Worm (Caenorhabditis elegans) whole organism, L3 larva: ENCODE measurements around the gene C55A6.1.
A peak's percentile ranks its signal among the peaks of the same experiment; 100 is the strongest.

Source experiments
- R02D3.7 ChIP-seq: fragments of 150-350 bp; optimal IDR thresholded peaks from 2 replicates; lab custom pipeline; 2014; ENCODE audit warnings: missing biosample characterization, missing genetic modification characterization
- aly-2 ChIP-seq: fragments of 150-350 bp; optimal IDR thresholded peaks from 2 replicates; lab custom pipeline; 2014; ENCODE audit warnings: missing biosample characterization, missing genetic modification characterization
- ama-1 ChIP-seq: fragments of 150-350 bp; optimal IDR thresholded peaks from 2 replicates; lab custom pipeline; 2018
- ceh-82 ChIP-seq: fragments of 150-350 bp; optimal IDR thresholded peaks from 2 replicates; lab custom pipeline; 2014; ENCODE audit warnings: missing biosample characterization, missing genetic modification characterization
- ceh-9 ChIP-seq: sonication (generic microtip); optimal IDR thresholded peaks from 2 replicates; lab custom pipeline; 2018; ENCODE audit warnings: missing biosample characterization, missing genetic modification characterization
- daf-12 ChIP-seq: fragments of 150-350 bp; optimal IDR thresholded peaks from 2 replicates; lab custom pipeline; 2014; ENCODE audit warnings: missing biosample characterization, missing genetic modification reagents, missing genetic modification characterization
- egl-27 ChIP-seq: sonication (generic microtip); optimal IDR thresholded peaks from 4 replicates; lab custom pipeline; 2017; ENCODE audit warnings: missing biosample characterization, missing genetic modification reagents, missing genetic modification characterization
- egl-5 ChIP-seq: fragments of 150-350 bp; optimal IDR thresholded peaks from 2 replicates; lab custom pipeline; 2017; ENCODE audit warnings: missing biosample characterization, missing genetic modification reagents, missing genetic modification characterization, inconsistent platforms
- elt-1 ChIP-seq: fragments of 150-350 bp; optimal IDR thresholded peaks from 2 replicates; lab custom pipeline; 2014; ENCODE audit warnings: missing biosample characterization, missing genetic modification characterization
- elt-2 ChIP-seq: sonication (generic microtip); optimal IDR thresholded peaks from 2 replicates; lab custom pipeline; 2016; ENCODE audit warnings: missing genetic modification reagents, mild to moderate bottlenecking, missing genetic modification characterization, missing compliant biosample characterization
- elt-3 ChIP-seq, 3 experiments: fragments of 150-350 bp in 1 of 3; sonication (generic microtip) in 2 of 3; optimal IDR thresholded peaks; 2 replicates in 2 of 3; 4 replicates in 1 of 3; lab custom pipeline; 2014 to 2017; ENCODE audit warnings: missing biosample characterization in 3 of 3, missing genetic modification characterization in 3 of 3
- eor-1 ChIP-seq, 2 experiments: fragments of 150-350 bp; optimal IDR thresholded peaks; 2 replicates each; lab custom pipeline; 2014 to 2018; ENCODE audit warnings: missing biosample characterization in 2 of 2, missing genetic modification characterization in 2 of 2
- fkh-10 ChIP-seq: sonication (generic microtip); optimal IDR thresholded peaks from 2 replicates; lab custom pipeline; 2017; ENCODE audit warnings: missing biosample characterization, missing genetic modification reagents, missing genetic modification characterization
- fkh-2 ChIP-seq: fragments of 150-350 bp; optimal IDR thresholded peaks from 2 replicates; lab custom pipeline; 2014; ENCODE audit warnings: missing biosample characterization, missing genetic modification reagents, missing genetic modification characterization
- fos-1 ChIP-seq: fragments of 150-350 bp; optimal IDR thresholded peaks from 2 replicates; lab custom pipeline; 2014; ENCODE audit warnings: missing biosample characterization, missing genetic modification characterization
- hmg-11 ChIP-seq: sonication (generic microtip); optimal IDR thresholded peaks from 2 replicates; lab custom pipeline; 2016; ENCODE audit warnings: missing genetic modification characterization, missing compliant biosample characterization
- jun-1 ChIP-seq: fragments of 150-350 bp; optimal IDR thresholded peaks from 2 replicates; lab custom pipeline; 2014; ENCODE audit warnings: missing biosample characterization, missing genetic modification reagents, missing genetic modification characterization
- lin-15B ChIP-seq: fragments of 150-350 bp; optimal IDR thresholded peaks from 2 replicates; lab custom pipeline; 2014; ENCODE audit warnings: missing biosample characterization, missing genetic modification characterization
- lin-39 ChIP-seq: fragments of 150-350 bp; optimal IDR thresholded peaks from 2 replicates; lab custom pipeline; 2018; ENCODE audit warnings: missing biosample characterization, missing genetic modification reagents, missing genetic modification characterization
- lsy-12 ChIP-seq: sonication (generic microtip); optimal IDR thresholded peaks from 2 replicates; lab custom pipeline; 2016; ENCODE audit warnings: mild to moderate bottlenecking, missing genetic modification characterization, missing compliant biosample characterization
- mdl-1 ChIP-seq: fragments of 150-350 bp; optimal IDR thresholded peaks from 2 replicates; lab custom pipeline; 2014; ENCODE audit warnings: missing biosample characterization, missing genetic modification characterization
- mml-1 ChIP-seq: fragments of 150-350 bp; sonication (generic microtip); optimal IDR thresholded peaks from 3 replicates; lab custom pipeline; 2014; ENCODE audit warnings: missing biosample characterization, missing genetic modification characterization
- nhr-11 ChIP-seq: fragments of 150-350 bp; optimal IDR thresholded peaks from 2 replicates; lab custom pipeline; 2014; ENCODE audit warnings: missing biosample characterization, missing genetic modification characterization
- nhr-12 ChIP-seq: fragments of 150-350 bp; optimal IDR thresholded peaks from 2 replicates; lab custom pipeline; 2014; ENCODE audit warnings: missing biosample characterization, missing genetic modification characterization
- nhr-23 ChIP-seq: fragments of 150-350 bp; optimal IDR thresholded peaks from 2 replicates; lab custom pipeline; 2014; ENCODE audit warnings: missing biosample characterization, missing genetic modification reagents, missing genetic modification characterization
- nhr-25 ChIP-seq: sonication (generic microtip); optimal IDR thresholded peaks from 2 replicates; lab custom pipeline; 2017; ENCODE audit warnings: missing biosample characterization, missing genetic modification characterization
- nhr-28 ChIP-seq: fragments of 150-350 bp; optimal IDR thresholded peaks from 2 replicates; lab custom pipeline; 2014; ENCODE audit warnings: missing biosample characterization, missing genetic modification characterization
- nhr-43 ChIP-seq: sonication (generic microtip); optimal IDR thresholded peaks from 2 replicates; lab custom pipeline; 2016; ENCODE audit warnings: mild to moderate bottlenecking, missing genetic modification characterization, missing compliant biosample characterization; ENCODE audit not compliant: poor library complexity, severe bottlenecking
- nhr-67 ChIP-seq: fragments of 150-350 bp; optimal IDR thresholded peaks from 2 replicates; lab custom pipeline; 2014; ENCODE audit warnings: missing biosample characterization, missing genetic modification characterization
- nhr-76 ChIP-seq: fragments of 150-350 bp; sonication (generic microtip); optimal IDR thresholded peaks from 5 replicates; lab custom pipeline; 2014; ENCODE audit warnings: missing biosample characterization, missing genetic modification characterization
- pha-4 ChIP-seq: fragments of 150-350 bp; optimal IDR thresholded peaks from 2 replicates; lab custom pipeline; 2014; ENCODE audit warnings: missing biosample characterization, missing genetic modification reagents, missing genetic modification characterization
- pqm-1 ChIP-seq: fragments of 150-350 bp; optimal IDR thresholded peaks from 2 replicates; lab custom pipeline; 2017; ENCODE audit warnings: missing biosample characterization, missing genetic modification characterization, inconsistent platforms
- sea-2 ChIP-seq: fragments of 150-350 bp; sonication (generic microtip); optimal IDR thresholded peaks from 4 replicates; lab custom pipeline; 2014; ENCODE audit warnings: missing biosample characterization, missing genetic modification reagents, missing genetic modification characterization
- snpc-4 ChIP-seq: fragments of 150-350 bp; optimal IDR thresholded peaks from 2 replicates; lab custom pipeline; 2014; ENCODE audit warnings: missing biosample characterization, missing genetic modification characterization
- tbx-2 ChIP-seq: sonication (generic microtip); optimal IDR thresholded peaks from 2 replicates; lab custom pipeline; 2016; ENCODE audit warnings: mild to moderate bottlenecking, missing genetic modification characterization, missing compliant biosample characterization
- zag-1 ChIP-seq: fragments of 150-350 bp; optimal IDR thresholded peaks from 2 replicates; lab custom pipeline; 2014; ENCODE audit warnings: missing biosample characterization, missing genetic modification characterization
- ztf-11 ChIP-seq: fragments of 150-350 bp; optimal IDR thresholded peaks from 2 replicates; lab custom pipeline; 2014; ENCODE audit warnings: missing biosample characterization, missing genetic modification characterization
- ztf-4 ChIP-seq: fragments of 150-350 bp; optimal IDR thresholded peaks from 2 replicates; lab custom pipeline; 2014; ENCODE audit warnings: missing biosample characterization, missing genetic modification characterization

Gene C55A6.1

DNA sequence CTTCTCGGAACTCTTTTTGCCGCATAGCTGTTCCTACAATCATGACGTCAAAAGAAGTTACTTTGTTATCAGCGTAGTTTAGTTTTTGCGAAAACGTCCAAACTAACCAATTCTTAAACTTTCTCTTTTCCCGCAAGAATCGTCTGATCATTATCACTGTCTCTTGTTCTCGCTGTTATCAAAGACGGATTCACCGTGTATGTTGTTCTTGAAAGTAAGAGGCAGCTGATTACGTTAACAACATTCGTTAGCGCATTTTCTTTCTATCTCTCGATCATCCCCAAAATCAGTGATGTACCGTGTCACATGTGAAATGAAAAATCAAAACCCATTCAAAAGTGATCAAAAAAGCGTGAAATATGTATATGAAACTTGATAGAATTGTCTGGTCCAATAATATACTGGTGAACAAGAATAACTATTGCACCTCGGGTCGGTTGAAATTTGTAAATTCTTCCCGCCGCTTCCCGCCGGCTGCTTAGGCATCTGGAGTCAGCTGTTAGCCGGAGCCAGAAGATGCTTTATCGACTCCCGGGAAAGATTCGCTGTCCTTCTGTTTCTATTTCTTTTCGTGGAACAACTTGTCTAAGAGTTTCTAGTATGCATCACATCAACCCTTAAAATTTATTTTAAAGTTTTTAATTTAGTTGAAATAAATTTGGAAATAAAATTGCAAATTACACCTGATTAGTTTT is 29.9 kb upstream of the C55A6.1 start:
- peak; percentile 24 for TF ChIP-seq nhr-23
- peak in 1 of 3 experiments; percentile 30 for TF ChIP-seq elt-3 (tag; optimal IDR thresholded peaks at IDR 0.05; lab: Kevin White, UChicago)
- peak; percentile 96 for TF ChIP-seq pqm-1
- TF ChIP-seq jun-1 (tag; lab: Kevin White, UChicago), result peak; percentile 49
- TF ChIP-seq fkh-2 (tag; lab: Kevin White, UChicago), result no peak
- TF ChIP-seq nhr-28 (tag; lab: Kevin White, UChicago), result no peak
- TF ChIP-seq elt-2 (tag; lab: Kevin White, UChicago), result peak; percentile 92
- no peak for TF ChIP-seq lin-15B (tag; lab: Kevin White, UChicago)
- TF ChIP-seq mml-1 (tag; lab: Kevin White, UChicago), result no peak
- peak; percentile 65 for TF ChIP-seq nhr-43 (tag; lab: Kevin White, UChicago)
- TF ChIP-seq hmg-11 (tag; lab: Kevin White, UChicago), result no peak
- no peak for TF ChIP-seq sea-2
- peak; percentile 13 for TF ChIP-seq pha-4 (tag; lab: Kevin White, UChicago)
- TF ChIP-seq nhr-25 (tag; lab: Kevin White, UChicago), result peak; percentile 34
- no peak for TF ChIP-seq lsy-12 (tag; lab: Kevin White, UChicago)
- TF ChIP-seq, all 47 proteins: peak for 8

DNA sequence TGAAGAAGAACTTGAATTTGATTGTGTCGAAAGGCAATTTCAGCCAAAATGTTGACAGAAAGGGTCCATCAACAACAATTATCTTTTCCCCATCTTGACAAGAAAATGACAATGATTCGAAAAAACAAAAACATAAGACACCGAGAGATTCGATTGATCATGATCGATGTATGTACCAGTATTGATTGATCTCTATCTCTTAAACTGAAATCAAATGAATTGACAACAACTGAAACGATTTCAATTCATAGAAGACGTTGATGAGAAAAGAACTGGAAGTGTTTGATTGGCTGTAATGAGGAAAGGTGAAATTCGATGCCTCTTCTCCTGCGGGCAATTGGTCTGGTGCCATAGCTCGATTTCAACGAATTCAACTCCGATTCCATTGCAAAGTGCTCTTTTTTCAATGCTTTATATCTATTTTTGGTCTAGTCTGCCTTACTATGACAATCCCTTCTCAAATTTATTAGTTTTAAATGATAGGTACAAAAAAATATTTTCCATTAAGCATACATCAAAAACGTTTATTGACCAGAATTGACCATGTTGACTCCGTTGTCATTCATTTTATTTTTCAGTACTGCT is 28.7 kb upstream of the C55A6.1 start:
- peak; percentile 41 for TF ChIP-seq elt-1
- no peak for TF ChIP-seq ztf-11

DNA sequence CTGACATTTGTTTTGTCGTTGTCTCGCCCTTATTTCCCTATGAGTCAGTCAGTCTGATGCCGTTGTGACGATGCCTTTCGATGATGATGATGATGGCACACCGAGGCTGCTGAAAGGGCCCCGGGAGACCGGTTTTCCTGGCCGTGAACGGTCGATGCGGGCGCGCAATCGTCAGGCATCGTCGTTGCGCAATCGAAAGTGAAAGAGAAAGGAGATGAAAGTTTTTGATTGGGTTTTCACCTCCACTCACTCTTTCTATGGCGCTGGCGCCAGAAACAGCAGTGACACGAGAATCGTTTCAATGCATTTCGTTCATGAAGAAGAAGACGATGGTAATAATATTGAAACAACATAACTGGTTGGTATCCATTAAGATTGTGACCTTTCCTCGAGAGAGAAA is 28.2 kb upstream of the C55A6.1 start:
- TF ChIP-seq elt-1 (peak; percentile 53), tbx-2 (tag; lab: Kevin White, UChicago) (peak; percentile 7), fkh-10 (no peak), egl-27 (peak; percentile 5), nhr-23 (peak; percentile 81), nhr-28 (tag; lab: Kevin White, UChicago) (no peak), nhr-43 (tag; lab: Kevin White, UChicago) (peak; percentile 60), nhr-25 (tag; lab: Kevin White, UChicago) (peak; percentile 95)

- TF ChIP-seq hmg-11 (tag; lab: Kevin White, UChicago) (no peak), zag-1 (tag; lab: Kevin White, UChicago) (no peak), lin-39 (no peak), ceh-9 (tag; lab: Kevin White, UChicago) (no peak), nhr-43 (tag; lab: Kevin White, UChicago) (no peak), fos-1 (no peak), ztf-4 (no peak), nhr-67 (no peak), nhr-25 (tag; lab: Kevin White, UChicago) (no peak), pha-4 (tag; lab: Kevin White, UChicago) (no peak), daf-12 (no peak), nhr-11 (tag; lab: Kevin White, UChicago) (no peak), elt-3 (tag; optimal IDR thresholded peaks at IDR 0.05; lab: Kevin White, UChicago) (no peak), ceh-82 (tag; lab: Kevin White, UChicago) (no peak), snpc-4 (tag; lab: Kevin White, UChicago) (no peak), sea-2 (no peak)
Observed at ce11 chrV:11532535-11532853, 27.7 kb upstream of the C55A6.1 start.

DNA sequence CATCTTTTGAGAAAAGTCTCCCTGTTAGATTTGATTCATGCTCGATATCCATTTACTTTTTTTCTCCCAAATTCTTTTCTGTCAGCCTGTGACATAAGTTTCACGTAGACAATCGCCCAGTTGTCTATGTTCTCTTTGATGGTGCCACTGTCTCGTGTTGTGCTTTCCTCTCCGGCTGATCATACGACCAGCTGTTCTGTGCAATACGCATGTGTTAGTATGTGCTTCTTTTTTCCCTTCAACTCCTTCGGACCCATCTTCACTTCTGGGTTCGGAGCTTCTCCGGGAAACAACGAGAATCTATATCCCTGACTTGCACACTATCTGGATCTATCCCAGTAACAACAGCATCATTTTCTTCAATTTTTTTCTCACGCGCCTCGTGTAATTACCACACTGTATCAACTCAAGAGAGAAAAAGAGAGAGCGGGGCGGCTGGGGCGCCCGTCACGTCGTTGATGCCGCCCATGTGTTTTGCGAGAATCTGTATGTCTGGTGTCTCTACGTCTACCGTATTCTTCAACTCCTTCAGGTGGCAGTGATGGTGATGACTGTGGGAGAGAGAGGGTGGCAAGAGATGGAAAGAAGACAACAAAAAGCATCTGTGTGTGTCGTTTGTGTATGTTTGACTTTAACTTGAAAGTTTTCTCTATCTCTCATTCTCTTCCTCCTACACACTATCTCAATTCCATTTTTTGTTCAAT is 27.2 kb upstream of the C55A6.1 start:
- TF ChIP-seq eor-1 (tag; optimal IDR thresholded peaks at IDR 0.05; lab: Kevin White, UChicago) (no peak), nhr-43 (tag; lab: Kevin White, UChicago) (peak; percentile 70), nhr-23 (peak; percentile 28), nhr-76 (tag; lab: Kevin White, UChicago) (no peak), nhr-12 (no peak), lin-15B (tag; lab: Kevin White, UChicago) (no peak), ama-1 (lab: Kevin White, UChicago) (no peak), snpc-4 (tag; lab: Kevin White, UChicago) (peak; percentile 36), nhr-67 (no peak), fos-1 (no peak), aly-2 (no peak), tbx-2 (tag; lab: Kevin White, UChicago) (peak; percentile 54), R02D3.7 (tag; lab: Kevin White, UChicago) (no peak), nhr-25 (tag; lab: Kevin White, UChicago) (peak; percentile 95), egl-5 (peak; percentile 21), elt-3 (tag; optimal IDR thresholded peaks at IDR 0.05; lab: Kevin White, UChicago) (peak in 1 of 3 experiments; percentile 43), zag-1 (tag; lab: Kevin White, UChicago) (no peak), ceh-9 (tag; lab: Kevin White, UChicago) (no peak), mml-1 (tag; lab: Kevin White, UChicago) (no peak), ztf-4 (peak; percentile 18), fkh-2 (tag; lab: Kevin White, UChicago) (no peak), lin-39 (peak; percentile 42), egl-27 (peak; percentile 85), mdl-1 (tag; lab: Kevin White, UChicago) (peak; percentile 77), elt-2 (tag; lab: Kevin White, UChicago) (peak; percentile 88), pqm-1 (peak; percentile 81), elt-1 (peak; percentile 58), hmg-11 (tag; lab: Kevin White, UChicago) (no peak), ztf-11 (no peak)
